Worm (Caenorhabditis elegans): ENCODE data around the gene R05G6.4.

Gene R05G6.4

DNA sequence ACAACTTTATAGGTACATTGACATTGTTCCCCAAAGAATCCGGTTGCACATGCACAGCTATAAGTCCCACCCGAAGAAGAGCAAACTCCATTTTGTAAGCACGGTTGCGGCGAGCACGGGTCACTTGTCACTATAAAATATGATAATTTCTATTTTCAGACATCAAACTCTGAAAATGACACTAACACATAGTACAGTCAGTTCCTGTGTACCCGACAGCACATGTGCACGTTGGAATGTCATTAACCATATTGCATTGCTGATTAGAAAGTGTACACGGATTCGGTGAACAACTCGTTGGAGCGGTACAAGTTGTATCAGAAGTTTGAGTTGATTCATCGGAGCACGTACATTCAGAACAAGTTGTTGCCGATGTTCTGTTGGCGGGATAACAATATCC, 15.8 kb upstream of the R05G6.4 start:
- TF ChIP-seq eyg-1 (tag; optimal IDR thresholded peaks at IDR 0.05) (no peak), ceh-31 (tag; optimal IDR thresholded peaks at IDR 0.05) (no peak), zip-5 (tag; optimal IDR thresholded peaks at IDR 0.05) (no peak), sox-2 (GFP tag; IDR thresholded peaks at IDR 0.05) (no peak), nhr-232 (tag; optimal IDR thresholded peaks at IDR 0.05) (no peak), mec-3 (tag; optimal IDR thresholded peaks at IDR 0.05; ENCODE audit: borderline replicate concordance) (no peak), unc-3 (GFP tag; conservative IDR thresholded peaks at IDR 0.05) (no peak), unc-3 (tag; optimal IDR thresholded peaks at IDR 0.05) (no peak), T23F11.4 (GFP tag; optimal IDR thresholded peaks at IDR 0.05) (no peak), ceh-9 (tag; optimal IDR thresholded peaks at IDR 0.05) (no peak), hlh-8 (tag; optimal IDR thresholded peaks at IDR 0.05) (no peak), ztf-16 (tag; optimal IDR thresholded peaks at IDR 0.05) (no peak), ets-4 (tag; optimal IDR thresholded peaks at IDR 0.05) (no peak)

ce11 chrIV:7497750-7498149, 15.3 kb upstream of the R05G6.4 start, which contains the start of gene egas-4:
Gene egas-4, minus strand, starts transcription at chrIV:7497850.
- TF ChIP-seq pqm-1 (tag; optimal IDR thresholded peaks at IDR 0.05) = no peak
- TF ChIP-seq ceh-9 (tag; optimal IDR thresholded peaks at IDR 0.05) = no peak

ce11 chrIV:7499302-7499701, 13.7 kb upstream of the R05G6.4 start:
- no peak for TF ChIP-seq F13H6.1 (tag; optimal IDR thresholded peaks at IDR 0.05)
- TF ChIP-seq hlh-6 (tag; optimal IDR thresholded peaks at IDR 0.05) = no peak
- TF ChIP-seq T23F11.4 (GFP tag; optimal IDR thresholded peaks at IDR 0.05) = no peak
- no peak for TF ChIP-seq pag-3 (tag; optimal IDR thresholded peaks at IDR 0.05; ENCODE audit: borderline replicate concordance)
- no peak for TF ChIP-seq elt-4 (tag; optimal IDR thresholded peaks at IDR 0.05)
- no peak for TF ChIP-seq eyg-1 (tag; optimal IDR thresholded peaks at IDR 0.05)
- no peak for TF ChIP-seq rnt-1 (tag; optimal IDR thresholded peaks at IDR 0.05)
- TF ChIP-seq ref-2 (tag; optimal IDR thresholded peaks at IDR 0.05) = no peak
- no peak for TF ChIP-seq gmeb-2 (tag; optimal IDR thresholded peaks at IDR 0.05)
- TF ChIP-seq odd-2 (tag; optimal IDR thresholded peaks at IDR 0.05) = no peak
- no peak for TF ChIP-seq K09A11.1 (tag; optimal IDR thresholded peaks at IDR 0.05; ENCODE audit: insufficient read depth)
- TF ChIP-seq ttx-3 (tag; optimal IDR thresholded peaks at IDR 0.05) = no peak
- TF ChIP-seq lin-11 (tag; optimal IDR thresholded peaks at IDR 0.05) = no peak
- no peak for TF ChIP-seq tbx-7 (tag; optimal IDR thresholded peaks at IDR 0.05)
- no peak for TF ChIP-seq dmd-4 (tag; optimal IDR thresholded peaks at IDR 0.05; ENCODE audit: borderline replicate concordance)
- TF ChIP-seq zip-5 (tag; optimal IDR thresholded peaks at IDR 0.05) = no peak
- no peak for TF ChIP-seq Y22D7AL.16 (tag; optimal IDR thresholded peaks at IDR 0.05)
- TF ChIP-seq ceh-48 (tag; optimal IDR thresholded peaks at IDR 0.05) = no peak
- no peak for TF ChIP-seq K02D7.2 (tag; optimal IDR thresholded peaks at IDR 0.05)

DNA sequence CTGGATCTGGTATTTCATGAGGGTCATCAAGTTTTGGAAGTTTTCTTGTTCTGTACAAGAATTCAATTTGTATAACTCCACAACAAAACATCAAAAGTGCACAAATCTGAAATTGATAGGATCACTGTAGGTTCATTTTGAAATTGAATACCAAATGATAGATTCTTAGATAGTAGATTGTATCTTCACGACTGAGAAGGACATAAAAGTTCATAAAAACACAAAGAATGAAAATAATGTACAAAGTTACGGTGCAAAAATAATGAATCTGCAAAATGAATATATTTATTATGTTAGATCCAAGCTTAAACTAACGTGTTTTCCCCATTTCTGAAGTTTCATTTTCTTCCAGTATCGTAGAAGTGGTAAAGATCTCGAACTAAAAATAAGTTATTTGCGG, 12.1 kb upstream of the R05G6.4 start:
- TF ChIP-seq ceh-6 (GFP tag; optimal IDR thresholded peaks at IDR 0.05) = no peak
- no peak for TF ChIP-seq fax-1 (tag; optimal IDR thresholded peaks at IDR 0.05)
- TF ChIP-seq zip-5 (tag; optimal IDR thresholded peaks at IDR 0.05) = no peak
- no peak for TF ChIP-seq K09A11.1 (tag; optimal IDR thresholded peaks at IDR 0.05; ENCODE audit: insufficient read depth)
- TF ChIP-seq pros-1 (tag; optimal IDR thresholded peaks at IDR 0.05) = no peak
- no peak for TF ChIP-seq ceh-24 (tag; optimal IDR thresholded peaks at IDR 0.05)
- no peak for TF ChIP-seq dve-1 (tag; optimal IDR thresholded peaks at IDR 0.05)
- no peak for TF ChIP-seq ceh-2 (tag; optimal IDR thresholded peaks at IDR 0.05)
- no peak for TF ChIP-seq ceh-9 (tag; optimal IDR thresholded peaks at IDR 0.05)
- no peak for TF ChIP-seq lim-6 (tag; optimal IDR thresholded peaks at IDR 0.05)
- TF ChIP-seq hlh-6 (tag; optimal IDR thresholded peaks at IDR 0.05) = no peak
- no peak for TF ChIP-seq syd-9 (tag; optimal IDR thresholded peaks at IDR 0.05)
- TF ChIP-seq pag-3 (tag; optimal IDR thresholded peaks at IDR 0.05; ENCODE audit: borderline replicate concordance) = no peak
- TF ChIP-seq F13H6.1 (tag; optimal IDR thresholded peaks at IDR 0.05) = no peak
- TF ChIP-seq ceh-14 (tag; optimal IDR thresholded peaks at IDR 0.05) = no peak
- TF ChIP-seq eyg-1 (tag; optimal IDR thresholded peaks at IDR 0.05) = no peak
- no peak for TF ChIP-seq che-1 (tag; optimal IDR thresholded peaks at IDR 0.05)

Data from whole organism, late embryonic.